Fruit fly (Drosophila melanogaster): ENCODE data around the gene CG45045.

CG45045 gene

dm6 chr3R:17680639-17681302 lies 13.4 kb downstream of the CG45045 start (continued):
- TF ChIP-seq Lpt (GFP tag; optimal IDR thresholded peaks at IDR 0.05) (peak; percentile 24), svp (GFP tag) (peak; percentile 80), Smox (GFP tag; optimal IDR thresholded peaks at IDR 0.05) (peak; percentile 69), net (GFP tag; optimal IDR thresholded peaks at IDR 0.05) (peak; percentile 53), esn (GFP tag; optimal IDR thresholded peaks at IDR 0.05) (peak; percentile 71), lz (GFP tag; optimal IDR thresholded peaks at IDR 0.05) (peak; percentile 56)

- no peak for TF ChIP-seq vri (GFP tag; optimal IDR thresholded peaks at IDR 0.05)
- TF ChIP-seq Hr38 (GFP tag; optimal IDR thresholded peaks at IDR 0.05), result no peak
- no peak for TF ChIP-seq CG3919 (GFP tag; optimal IDR thresholded peaks at IDR 0.05)
- TF ChIP-seq dac (GFP tag; optimal IDR thresholded peaks at IDR 0.05), result no peak
- TF ChIP-seq Blimp-1 (GFP tag; optimal IDR thresholded peaks at IDR 0.05), result peak; percentile 26
- no peak for TF ChIP-seq svp (GFP tag)
- no peak for TF ChIP-seq CG9139 (GFP tag; optimal IDR thresholded peaks at IDR 0.05)
Measured at dm6 chr3R:17681611-17682243, 14.4 kb downstream of the CG45045 start.

dm6 chr3R:17682244-17682773 lies 14.9 kb downstream of the CG45045 start, which contains the start of the genes alt and CG7655:
Gene alt, minus strand, starts transcription at chr3R:17682515.
Gene CG7655, plus strand, starts transcription at chr3R:17682669.
- TF ChIP-seq esn (GFP tag; optimal IDR thresholded peaks at IDR 0.05) (peak; percentile 11), net (GFP tag; optimal IDR thresholded peaks at IDR 0.05) (no peak), Gug (GFP tag; IDR thresholded peaks at IDR 0.05) (no peak), Eip78C (GFP tag) (peak; percentile 61), Sox14 (GFP tag; optimal IDR thresholded peaks at IDR 0.05) (peak; percentile 18), CG6854 (GFP tag; optimal IDR thresholded peaks at IDR 0.05) (peak; percentile 18), CG10669 (GFP tag; optimal IDR thresholded peaks at IDR 0.05) (no peak), dsx (GFP tag; optimal IDR thresholded peaks at IDR 0.05; ENCODE audit: poor library complexity, severe bottlenecking) (peak; percentile 65)

- TF ChIP-seq CG8319 (GFP tag; optimal IDR thresholded peaks at IDR 0.05) (no peak), CG3032 (tag; optimal IDR thresholded peaks at IDR 0.05) (peak; percentile 22), Eip78C (GFP tag) (peak; percentile 34), esn (GFP tag; optimal IDR thresholded peaks at IDR 0.05) (peak; percentile 7)
Measured at dm6 chr3R:17684854-17685253, 17.5 kb downstream of the CG45045 start, which contains the start of the genes CG31251 and CG31360. Gene CG31251, minus strand, starts transcription at chr3R:17684915. Gene CG31360, plus strand, starts transcription at chr3R:17685097.

dm6 chr3R:17686875-17687274 lies 19.5 kb downstream of the CG45045 start, which contains the start of gene CG31249:
Gene CG31249, minus strand, starts transcription at chr3R:17687071.
- TF ChIP-seq Sox14 (GFP tag; optimal IDR thresholded peaks at IDR 0.05), result no peak
- peak; percentile 18 for TF ChIP-seq CG3032 (tag; optimal IDR thresholded peaks at IDR 0.05)
- no peak for TF ChIP-seq Lpt (GFP tag; optimal IDR thresholded peaks at IDR 0.05)
- TF ChIP-seq esn (GFP tag; optimal IDR thresholded peaks at IDR 0.05), result peak; percentile 46
- TF ChIP-seq CG10631 (GFP tag; optimal IDR thresholded peaks at IDR 0.05), result no peak

dm6 chr3R:17699891-17700487 lies 32.6 kb downstream of the CG45045 start:
- TF ChIP-seq acj6 (GFP tag; optimal IDR thresholded peaks at IDR 0.05), result no peak
- peak; percentile 82 for TF ChIP-seq CG6854 (GFP tag; optimal IDR thresholded peaks at IDR 0.05)
- peak; percentile 77 for TF ChIP-seq Lpt (GFP tag; optimal IDR thresholded peaks at IDR 0.05)
- peak; percentile 79 for TF ChIP-seq svp (GFP tag)

- TF ChIP-seq Ets21C (GFP tag; optimal IDR thresholded peaks at IDR 0.05) (peak; percentile 80), CG8319 (GFP tag; optimal IDR thresholded peaks at IDR 0.05) (peak; percentile 96), acj6 (GFP tag; optimal IDR thresholded peaks at IDR 0.05) (peak; percentile 98), esn (GFP tag; optimal IDR thresholded peaks at IDR 0.05) (peak; percentile 98), CG8632 (GFP tag; optimal IDR thresholded peaks at IDR 0.05) (peak; percentile 99), eg (GFP tag; IDR thresholded peaks at IDR 0.05) (peak; percentile 98), CG32006 (GFP tag; optimal IDR thresholded peaks at IDR 0.05) (peak; percentile 99), fd85E (GFP tag; optimal IDR thresholded peaks at IDR 0.05) (peak; percentile 76), CG31627 (GFP tag; optimal IDR thresholded peaks at IDR 0.05) (peak; percentile 87), Gug (GFP tag; IDR thresholded peaks at IDR 0.05) (peak; percentile 97), Eip78C (GFP tag) (peak; percentile 98), Lpt (GFP tag; optimal IDR thresholded peaks at IDR 0.05) (peak; percentile 44), CG3032 (tag; optimal IDR thresholded peaks at IDR 0.05) (peak; percentile 99), Eip75B (GFP tag; optimal IDR thresholded peaks at IDR 0.05) (peak; percentile 91), CG6163 (GFP tag; IDR thresholded peaks at IDR 0.05) (peak; percentile 97), CG34406 (GFP tag; optimal IDR thresholded peaks at IDR 0.05) (peak; percentile 99), CG7368 (GFP tag; optimal IDR thresholded peaks at IDR 0.05) (peak; percentile 92), cyc (GFP tag; optimal IDR thresholded peaks at IDR 0.05) (peak; percentile 88), Smox (GFP tag; optimal IDR thresholded peaks at IDR 0.05) (peak; percentile 90)
Measured at dm6 chr3R:17700488-17701130, 33.2 kb downstream of the CG45045 start.

Data from whole organism, prepupa.